Worm (Caenorhabditis elegans): ENCODE data around the gene str-7.

str-7 gene

DNA sequence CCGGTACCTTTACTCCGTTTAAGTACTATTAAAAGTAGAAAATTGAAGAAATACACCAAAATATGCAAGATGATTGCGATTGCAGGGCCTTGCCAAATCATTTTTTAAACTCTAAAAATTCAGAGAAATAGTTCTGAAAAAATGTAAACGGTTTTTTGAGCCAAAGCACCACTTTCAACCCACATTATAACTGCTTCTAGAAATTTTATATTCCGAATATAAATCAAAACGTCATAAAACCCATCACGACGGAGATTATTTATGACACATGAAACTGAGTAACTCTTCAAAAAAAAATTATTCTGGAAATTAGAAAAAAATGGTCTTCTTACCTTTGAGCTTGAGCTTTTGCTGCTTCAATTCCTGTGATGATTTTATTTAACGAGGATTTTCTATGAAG lies 14.9 kb upstream of the str-7 start, which contains the start of gene srxa-16:
srxa-16 (minus strand) TSS at position 101 of the 400 bp plus-strand sequence.
- TF ChIP-seq aly-2 (tag; optimal IDR thresholded peaks at IDR 0.05): no peak
- no peak for TF ChIP-seq zip-11 (GFP tag; IDR thresholded peaks at IDR 0.05)
- TF ChIP-seq fos-1 (tag; optimal IDR thresholded peaks at IDR 0.05): no peak
- TF ChIP-seq dmd-8 (GFP tag; IDR thresholded peaks at IDR 0.05): no peak
- no peak for TF ChIP-seq F44E2.7 (GFP tag; IDR thresholded peaks at IDR 0.05)
- TF ChIP-seq unc-62 (GFP tag; optimal IDR thresholded peaks at IDR 0.05 in 1 of 2): no peak
- TF ChIP-seq unc-62 (tag; optimal IDR thresholded peaks at IDR 0.05): no peak
- no peak for TF ChIP-seq daf-16 (GFP tag; optimal IDR thresholded peaks at IDR 0.05)
- TF ChIP-seq daf-16 (tag; optimal IDR thresholded peaks at IDR 0.05): no peak
- no peak for TF ChIP-seq arid-1 (GFP tag; conservative IDR thresholded peaks at IDR 0.05)
- no peak for TF ChIP-seq zfp-3 (GFP tag; conservative IDR thresholded peaks at IDR 0.05)
- no peak for TF ChIP-seq ces-1 (GFP tag; optimal IDR thresholded peaks at IDR 0.05)
- TF ChIP-seq nhr-237 (tag; optimal IDR thresholded peaks at IDR 0.05): no peak

DNA sequence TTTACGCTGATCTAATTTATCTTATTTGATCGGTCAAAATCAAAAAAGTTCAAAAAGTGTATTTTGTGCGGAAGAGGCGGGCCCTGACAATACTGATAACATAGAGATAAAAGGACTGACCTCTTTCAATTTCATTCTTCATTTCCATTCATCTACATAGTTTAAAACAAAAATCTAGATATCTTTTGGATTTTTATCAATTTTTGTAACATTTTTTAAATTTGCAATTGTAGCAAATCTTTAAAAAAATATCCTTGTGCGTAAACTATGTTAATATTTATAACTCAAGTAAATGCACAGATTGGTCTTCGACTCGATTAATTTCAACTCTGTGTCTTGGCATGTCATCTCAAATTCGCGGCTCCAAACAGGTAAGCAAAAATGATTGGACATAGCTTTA lies 4.3 kb upstream of the str-7 start, which contains the start of gene argk-1:
argk-1 (plus strand) TSS at position 301 of the 400 bp plus-strand sequence.
- TF ChIP-seq ceh-32 (tag; optimal IDR thresholded peaks at IDR 0.05; ENCODE audit: poor library complexity) (no peak), F49E8.2 (tag; optimal IDR thresholded peaks at IDR 0.05; ENCODE audit: borderline replicate concordance) (no peak), ceh-20 (GFP tag; IDR thresholded peaks at IDR 0.05) (no peak), mdt-29 (GFP tag; IDR thresholded peaks at IDR 0.05) (no peak), nhr-42 (GFP tag; IDR thresholded peaks at IDR 0.05) (no peak)

ce11 chrV:16100103-16100730 lies 876 bp upstream of the str-7 start, which contains the start of gene cth-1:
cth-1 (plus strand) TSS chrV:16100680.
- peak; percentile 27 for TF ChIP-seq hlh-11 (tag; optimal IDR thresholded peaks at IDR 0.05)
- peak; percentile 64 for TF ChIP-seq pqm-1 (tag; optimal IDR thresholded peaks at IDR 0.05)
- peak; percentile 97 for TF ChIP-seq nhr-28 (tag; optimal IDR thresholded peaks at IDR 0.05)
- TF ChIP-seq unc-130 (GFP tag; optimal IDR thresholded peaks at IDR 0.05): no peak
- TF ChIP-seq lin-38 (GFP tag; IDR thresholded peaks at IDR 0.05): no peak
- TF ChIP-seq daf-16 (GFP tag; optimal IDR thresholded peaks at IDR 0.05): no peak
- TF ChIP-seq daf-16 (tag; optimal IDR thresholded peaks at IDR 0.05): peak; percentile 50
- TF ChIP-seq zip-2 (tag; optimal IDR thresholded peaks at IDR 0.05): no peak
- TF ChIP-seq hlh-30 (tag; optimal IDR thresholded peaks at IDR 0.05; ENCODE audit: insufficient read depth): peak; percentile 32
- peak in 1 of 2 experiments; percentile 27 for TF ChIP-seq unc-62 (GFP tag; optimal IDR thresholded peaks at IDR 0.05 in 1 of 2)
- TF ChIP-seq unc-62 (tag; optimal IDR thresholded peaks at IDR 0.05): no peak
- peak; percentile 66 for TF ChIP-seq dve-1 (tag; optimal IDR thresholded peaks at IDR 0.05; ENCODE audit: insufficient read depth)
- peak; percentile 74 for TF ChIP-seq nhr-48 (tag; optimal IDR thresholded peaks at IDR 0.05)
- TF ChIP-seq dmd-6 (GFP tag; IDR thresholded peaks at IDR 0.05): peak; percentile 69
- TF ChIP-seq lin-15B (tag; optimal IDR thresholded peaks at IDR 0.05): no peak
- no peak for TF ChIP-seq skn-1 (tag; optimal IDR thresholded peaks at IDR 0.05)
- TF ChIP-seq aha-1 (tag): peak; percentile 63
- TF ChIP-seq nhr-25 (tag; optimal IDR thresholded peaks at IDR 0.05; ENCODE audit: borderline replicate concordance, insufficient read depth): no peak

DNA sequence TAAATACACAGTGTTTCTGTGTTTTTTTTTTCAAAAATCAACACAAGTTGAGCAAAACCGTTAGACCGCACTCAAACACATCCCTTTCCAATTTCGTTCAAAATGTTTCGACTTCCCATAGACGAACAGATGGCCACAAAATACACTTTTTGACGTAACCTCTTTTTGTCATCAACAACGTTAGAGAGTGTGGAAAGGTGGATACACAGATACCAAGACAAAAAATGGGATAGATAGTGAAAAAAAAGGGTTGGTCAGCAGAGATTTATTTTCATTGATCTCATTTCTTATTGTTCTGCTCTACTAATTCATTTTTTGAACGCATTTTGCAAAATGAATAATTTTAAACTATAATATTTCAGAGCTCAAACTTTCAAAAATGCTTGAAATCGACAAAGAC lies 4.5 kb downstream of the str-7 start:
- TF ChIP-seq egl-43 (GFP tag; IDR thresholded peaks at IDR 0.05) (no peak), F44E2.7 (GFP tag; IDR thresholded peaks at IDR 0.05) (no peak), unc-62 (GFP tag; optimal IDR thresholded peaks at IDR 0.05 in 1 of 2) (peak in 1 of 2 experiments; percentile 94), unc-62 (tag; optimal IDR thresholded peaks at IDR 0.05) (no peak), ceh-32 (tag; optimal IDR thresholded peaks at IDR 0.05; ENCODE audit: poor library complexity) (no peak), snpc-1.2 (GFP tag; IDR thresholded peaks at IDR 0.05) (no peak), unc-130 (GFP tag; optimal IDR thresholded peaks at IDR 0.05) (no peak), nhr-28 (tag; optimal IDR thresholded peaks at IDR 0.05) (peak; percentile 97), ceh-62 (tag; optimal IDR thresholded peaks at IDR 0.05) (no peak), nhr-237 (tag; optimal IDR thresholded peaks at IDR 0.05) (no peak), dve-1 (tag; optimal IDR thresholded peaks at IDR 0.05; ENCODE audit: insufficient read depth) (peak; percentile 11), nhr-25 (tag; optimal IDR thresholded peaks at IDR 0.05; ENCODE audit: borderline replicate concordance, insufficient read depth) (no peak), pqm-1 (tag; optimal IDR thresholded peaks at IDR 0.05) (no peak), tra-1 (GFP tag; IDR thresholded peaks at IDR 0.05) (no peak), ceh-82 (tag; optimal IDR thresholded peaks at IDR 0.05) (no peak), ceh-28 (tag; optimal IDR thresholded peaks at IDR 0.05) (no peak), zfp-3 (GFP tag; conservative IDR thresholded peaks at IDR 0.05) (no peak), cey-2 (tag; optimal IDR thresholded peaks at IDR 0.05; ENCODE audit: borderline replicate concordance, insufficient read depth) (no peak), aly-2 (tag; optimal IDR thresholded peaks at IDR 0.05) (no peak), sdz-12 (GFP tag; optimal IDR thresholded peaks at IDR 0.05) (no peak), lir-3 (tag; optimal IDR thresholded peaks at IDR 0.05) (no peak), hmg-1.1 (GFP tag; IDR thresholded peaks at IDR 0.05) (no peak), daf-16 (GFP tag; optimal IDR thresholded peaks at IDR 0.05) (no peak), daf-16 (tag; optimal IDR thresholded peaks at IDR 0.05) (peak; percentile 66), snpc-4 (tag; optimal IDR thresholded peaks at IDR 0.05) (no peak)

All from whole organism, L4 larva.